Worm (Caenorhabditis elegans) whole organism, L3 larva: ENCODE data around the gene F43E2.1.
"Not testable (repeated sequence)": the region's sequence is repeated elsewhere in the genome, so short reads cannot be mapped to it uniquely, and the experiment has no call there.

Experiments
- ceh-16 ChIP-seq: sonication (generic microtip); optimal IDR thresholded peaks from 2 replicates; lab custom pipeline; 2017; ENCODE audit warnings: missing biosample characterization, missing genetic modification characterization
- jun-1 ChIP-seq: fragments of 150-350 bp; optimal IDR thresholded peaks from 2 replicates; lab custom pipeline; 2014; ENCODE audit warnings: missing biosample characterization, missing genetic modification reagents, missing genetic modification characterization
- nhr-25 ChIP-seq: sonication (generic microtip); optimal IDR thresholded peaks from 2 replicates; lab custom pipeline; 2017; ENCODE audit warnings: missing biosample characterization, missing genetic modification characterization
- nhr-76 ChIP-seq: fragments of 150-350 bp; sonication (generic microtip); optimal IDR thresholded peaks from 5 replicates; lab custom pipeline; 2014; ENCODE audit warnings: missing biosample characterization, missing genetic modification characterization
- pqm-1 ChIP-seq: fragments of 150-350 bp; optimal IDR thresholded peaks from 2 replicates; lab custom pipeline; 2017; ENCODE audit warnings: missing biosample characterization, missing genetic modification characterization, inconsistent platforms
- skn-1 ChIP-seq: fragments of 150-350 bp; optimal IDR thresholded peaks from 2 replicates; lab custom pipeline; 2014; ENCODE audit warnings: missing biosample characterization, missing genetic modification characterization
- snpc-4 ChIP-seq: fragments of 150-350 bp; optimal IDR thresholded peaks from 2 replicates; lab custom pipeline; 2014; ENCODE audit warnings: missing biosample characterization, missing genetic modification characterization
- tbx-2 ChIP-seq: sonication (generic microtip); optimal IDR thresholded peaks from 2 replicates; lab custom pipeline; 2016; ENCODE audit warnings: mild to moderate bottlenecking, missing genetic modification characterization, missing compliant biosample characterization

DNA sequence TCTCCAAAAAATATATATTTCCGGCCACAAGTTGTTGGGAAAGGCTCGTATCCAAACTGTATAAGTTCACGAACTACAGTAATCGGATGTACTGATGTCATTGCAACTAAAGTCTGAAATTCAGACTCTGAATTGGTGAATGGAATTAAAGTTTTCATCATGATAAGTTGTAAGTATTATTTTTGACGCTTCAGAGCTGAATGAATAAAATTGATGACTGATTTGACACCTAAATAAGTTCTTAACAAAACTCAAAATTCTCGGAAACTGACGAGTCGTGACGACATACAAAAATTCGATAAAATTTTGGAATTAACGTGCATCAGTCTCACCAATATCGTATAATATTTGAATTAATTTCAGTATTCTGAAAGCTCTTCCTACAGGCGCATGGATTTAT, 4.9 kb upstream of the F43E2.1 start, which contains the start of gene F43E2.11:
- not testable (repeated sequence) for TF ChIP-seq skn-1 (tag; lab: Kevin White, UChicago); nhr-25; jun-1 (tag; lab: Kevin White, UChicago); snpc-4 (tag; lab: Kevin White, UChicago); pqm-1; ceh-16 (tag; lab: Kevin White, UChicago); tbx-2 (tag; lab: Kevin White, UChicago); nhr-76 (tag; lab: Kevin White, UChicago)
